Worm (Caenorhabditis elegans) whole organism, mixed stage, embryonic: ENCODE results near the gene F13E9.11.
A peak's percentile ranks its signal among the peaks of the same experiment; 100 is the strongest.

ENCODE experiments used
- M03D4.4 ChIP-seq: sonication (generic microtip); optimal IDR thresholded peaks from 2 replicates; lab custom pipeline; 2017; ENCODE audit warnings: mild to moderate bottlenecking, missing genetic modification characterization, missing compliant biosample characterization
- bed-3 ChIP-seq: fragments of 200-800 bp; sonication (Bioruptor generic); optimal IDR thresholded peaks from 3 replicates; lab custom pipeline; 2018; ENCODE audit warnings: mild to moderate bottlenecking, missing genetic modification characterization, moderate library complexity, missing compliant biosample characterization
- blmp-1 ChIP-seq: fragments of 150-350 bp; optimal IDR thresholded peaks from 2 replicates; lab custom pipeline; 2014; ENCODE audit warnings: missing biosample characterization, missing genetic modification characterization
- ceh-39 ChIP-seq: fragments of 150-350 bp; optimal IDR thresholded peaks from 2 replicates; lab custom pipeline; 2014; ENCODE audit warnings: missing biosample characterization, missing genetic modification characterization
- ceh-43 ChIP-seq: fragments of 200-800 bp; sonication (Bioruptor generic); optimal IDR thresholded peaks from 2 replicates; lab custom pipeline; 2018; ENCODE audit warnings: mild to moderate bottlenecking, missing genetic modification characterization, moderate library complexity, missing compliant biosample characterization
- ceh-83 ChIP-seq: fragments of 200-800 bp; sonication (Bioruptor generic); optimal IDR thresholded peaks from 2 replicates; lab custom pipeline; 2018; ENCODE audit warnings: mild to moderate bottlenecking, missing genetic modification characterization, missing compliant biosample characterization
- ces-1 ChIP-seq: fragments of 150-350 bp; optimal IDR thresholded peaks from 2 replicates; lab custom pipeline; 2014; ENCODE audit warnings: missing biosample characterization, missing genetic modification reagents, missing genetic modification characterization
- cnd-1 ChIP-seq: fragments of 200-800 bp; sonication (Bioruptor generic); optimal IDR thresholded peaks from 2 replicates; lab custom pipeline; 2018; ENCODE audit warnings: mild to moderate bottlenecking, missing genetic modification characterization, missing compliant biosample characterization
- drap-1 ChIP-seq: fragments of 200-800 bp; sonication (Bioruptor generic); optimal IDR thresholded peaks from 3 replicates; lab custom pipeline; 2018; ENCODE audit warnings: mild to moderate bottlenecking, missing genetic modification characterization, missing compliant biosample characterization
- elt-1 ChIP-seq: sonication (generic microtip); optimal IDR thresholded peaks from 2 replicates; lab custom pipeline; 2017; ENCODE audit warnings: missing genetic modification characterization, mild to moderate bottlenecking, missing compliant biosample characterization, antibody characterized with exemption, moderate library complexity, borderline replicate concordance; ENCODE audit not compliant: insufficient read depth
- elt-3 ChIP-seq: fragments of 150-350 bp; optimal IDR thresholded peaks from 2 replicates; lab custom pipeline; 2014; ENCODE audit warnings: missing biosample characterization, missing genetic modification characterization
- flh-1 ChIP-seq: fragments of 200-800 bp; sonication (Bioruptor generic); optimal IDR thresholded peaks from 2 replicates; lab custom pipeline; 2018; ENCODE audit warnings: mild to moderate bottlenecking, missing genetic modification characterization, moderate library complexity, missing compliant biosample characterization
- ham-2 ChIP-seq: fragments of 200-800 bp; sonication (Bioruptor generic); optimal IDR thresholded peaks from 2 replicates; lab custom pipeline; 2018; ENCODE audit warnings: mild to moderate bottlenecking, missing genetic modification characterization, missing compliant biosample characterization
- hlh-1 ChIP-seq: fragments of 150-350 bp; optimal IDR thresholded peaks from 2 replicates; lab custom pipeline; 2014; ENCODE audit warnings: missing biosample characterization, missing genetic modification reagents, missing genetic modification characterization
- lin-13 ChIP-seq: fragments of 150-350 bp; optimal IDR thresholded peaks from 2 replicates; lab custom pipeline; 2014; ENCODE audit warnings: missing biosample characterization, missing genetic modification characterization
- lin-32 ChIP-seq: fragments of 200-800 bp; sonication (Bioruptor generic); optimal IDR thresholded peaks from 2 replicates; lab custom pipeline; 2018; ENCODE audit warnings: mild to moderate bottlenecking, missing genetic modification characterization, missing compliant biosample characterization
- lsy-2 ChIP-seq: fragments of 150-350 bp; optimal IDR thresholded peaks from 2 replicates; lab custom pipeline; 2014; ENCODE audit warnings: missing biosample characterization, missing genetic modification characterization
- mab-5 ChIP-seq: fragments of 150-350 bp; optimal IDR thresholded peaks from 2 replicates; lab custom pipeline; 2014; ENCODE audit warnings: missing biosample characterization, missing genetic modification characterization
- mep-1 ChIP-seq: fragments of 150-350 bp; optimal IDR thresholded peaks from 2 replicates; lab custom pipeline; 2017; ENCODE audit warnings: missing biosample characterization, missing genetic modification reagents, missing genetic modification characterization, inconsistent platforms
- mls-2 ChIP-seq: sonication (generic microtip); optimal IDR thresholded peaks from 2 replicates; lab custom pipeline; 2016; ENCODE audit warnings: mild to moderate bottlenecking, missing genetic modification characterization, moderate library complexity, missing compliant biosample characterization
- nhr-12 ChIP-seq: fragments of 150-350 bp; optimal IDR thresholded peaks from 2 replicates; lab custom pipeline; 2014; ENCODE audit warnings: missing biosample characterization, missing genetic modification characterization
- nhr-2 ChIP-seq: fragments of 150-350 bp; optimal IDR thresholded peaks from 2 replicates; lab custom pipeline; 2014; ENCODE audit warnings: missing biosample characterization, missing genetic modification characterization
- nhr-237 ChIP-seq: fragments of 150-350 bp; optimal IDR thresholded peaks from 2 replicates; lab custom pipeline; 2014; ENCODE audit warnings: missing biosample characterization, missing genetic modification characterization
- nhr-28 ChIP-seq: fragments of 150-350 bp; optimal IDR thresholded peaks from 2 replicates; lab custom pipeline; 2014; ENCODE audit warnings: missing biosample characterization, missing genetic modification characterization
- nhr-76 ChIP-seq: sonication (generic microtip); optimal IDR thresholded peaks from 2 replicates; lab custom pipeline; 2017; ENCODE audit warnings: missing biosample characterization, missing genetic modification characterization
- pha-4 ChIP-seq: fragments of 150-350 bp; optimal IDR thresholded peaks from 2 replicates; lab custom pipeline; 2018; ENCODE audit warnings: missing biosample characterization, missing genetic modification reagents, missing genetic modification characterization
- sem-2 ChIP-seq: fragments of 200-800 bp; sonication (Bioruptor generic); optimal IDR thresholded peaks from 2 replicates; lab custom pipeline; 2018; ENCODE audit warnings: mild to moderate bottlenecking, missing genetic modification characterization, missing compliant biosample characterization
- snpc-4 ChIP-seq: fragments of 150-350 bp; optimal IDR thresholded peaks from 2 replicates; lab custom pipeline; 2014; ENCODE audit warnings: missing biosample characterization, missing genetic modification characterization
- sptf-1 ChIP-seq: sonication (generic microtip); optimal IDR thresholded peaks from 2 replicates; lab custom pipeline; 2017; ENCODE audit warnings: mild to moderate bottlenecking, missing genetic modification characterization, moderate library complexity, missing compliant biosample characterization
- tbx-8 ChIP-seq: fragments of 200-800 bp; sonication (Bioruptor generic); optimal IDR thresholded peaks from 2 replicates; lab custom pipeline; 2018; ENCODE audit warnings: mild to moderate bottlenecking, missing genetic modification characterization, moderate library complexity, missing compliant biosample characterization
- unc-120 ChIP-seq: sonication (generic microtip); optimal IDR thresholded peaks from 2 replicates; lab custom pipeline; 2017; ENCODE audit warnings: missing genetic modification characterization, missing compliant biosample characterization; ENCODE audit not compliant: poor library complexity, severe bottlenecking
- unc-39 ChIP-seq: fragments of 150-350 bp; optimal IDR thresholded peaks from 2 replicates; lab custom pipeline; 2014; ENCODE audit warnings: missing biosample characterization, missing genetic modification characterization
- unc-62 ChIP-seq: fragments of 150-350 bp; optimal IDR thresholded peaks from 2 replicates; lab custom pipeline; 2014; ENCODE audit warnings: missing biosample characterization, missing genetic modification reagents, missing genetic modification characterization
- zip-8 ChIP-seq: fragments of 150-350 bp; optimal IDR thresholded peaks from 2 replicates; lab custom pipeline; 2014; ENCODE audit warnings: missing biosample characterization, missing genetic modification characterization
- ztf-11 ChIP-seq: fragments of 150-350 bp; optimal IDR thresholded peaks from 2 replicates; lab custom pipeline; 2014; ENCODE audit warnings: missing biosample characterization, missing genetic modification characterization

F13E9.11 gene

ce11 chrIV:10825383-10825782, 43.6 kb downstream of the F13E9.11 start:
- TF ChIP-seq bed-3 (GFP tag; lab: Kevin White, UChicago) = no peak
- TF ChIP-seq flh-1 = no peak
- TF ChIP-seq nhr-12 (tag; lab: Kevin White, UChicago) = no peak
- TF ChIP-seq nhr-2 = no peak
- TF ChIP-seq snpc-4 (tag; lab: Kevin White, UChicago) = no peak
- no peak for TF ChIP-seq ces-1
- TF ChIP-seq unc-62 (GFP tag; lab: Kevin White, UChicago) = no peak
- no peak for TF ChIP-seq elt-1 (tag; lab: Kevin White, UChicago)
- no peak for TF ChIP-seq nhr-237 (tag; lab: Kevin White, UChicago)
- TF ChIP-seq mab-5 = no peak
- no peak for TF ChIP-seq nhr-76 (tag; lab: Kevin White, UChicago)
- no peak for TF ChIP-seq tbx-8
- TF ChIP-seq mep-1 (tag; lab: Kevin White, UChicago) = no peak
- no peak for TF ChIP-seq mls-2 (tag; lab: Kevin White, UChicago)
- TF ChIP-seq unc-39 = no peak
- TF ChIP-seq drap-1 (GFP tag; lab: Kevin White, UChicago) = no peak
- TF ChIP-seq lin-32 (GFP tag; lab: Kevin White, UChicago) = no peak

ce11 chrIV:10821672-10822304, 47.1 kb downstream of the F13E9.11 start:
- TF ChIP-seq ces-1 = peak; percentile 76
- peak; percentile 72 for TF ChIP-seq M03D4.4 (tag; lab: Kevin White, UChicago)
- TF ChIP-seq nhr-2 = peak; percentile 63
- no peak for TF ChIP-seq mab-5
- peak; percentile 57 for TF ChIP-seq ceh-83 (GFP tag; lab: Kevin White, UChicago)
- peak; percentile 48 for TF ChIP-seq drap-1 (GFP tag; lab: Kevin White, UChicago)
- TF ChIP-seq nhr-237 (tag; lab: Kevin White, UChicago) = peak; percentile 80
- TF ChIP-seq lin-32 (GFP tag; lab: Kevin White, UChicago) = no peak
- peak; percentile 61 for TF ChIP-seq mls-2 (tag; lab: Kevin White, UChicago)
- peak; percentile 92 for TF ChIP-seq ham-2 (GFP tag; lab: Kevin White, UChicago)
- TF ChIP-seq elt-1 (tag; lab: Kevin White, UChicago) = peak; percentile 61
- peak; percentile 84 for TF ChIP-seq ztf-11 (tag; lab: Kevin White, UChicago)
- TF ChIP-seq nhr-28 (tag; lab: Kevin White, UChicago) = no peak
- TF ChIP-seq hlh-1 (tag; lab: Kevin White, UChicago) = peak; percentile 63
- peak; percentile 71 for TF ChIP-seq lsy-2 (tag; lab: Kevin White, UChicago)
- TF ChIP-seq mep-1 (tag; lab: Kevin White, UChicago) = peak; percentile 81
- TF ChIP-seq pha-4 (tag; lab: Kevin White, UChicago) = peak; percentile 90
- TF ChIP-seq bed-3 (GFP tag; lab: Kevin White, UChicago) = no peak
- TF ChIP-seq tbx-8 = peak; percentile 3
- peak; percentile 42 for TF ChIP-seq cnd-1 (tag; lab: Kevin White, UChicago)
- no peak for TF ChIP-seq sem-2
- no peak for TF ChIP-seq lin-13
- TF ChIP-seq flh-1 = no peak
- peak; percentile 90 for TF ChIP-seq unc-120 (tag; lab: Kevin White, UChicago)
- peak; percentile 73 for TF ChIP-seq unc-39
- no peak for TF ChIP-seq snpc-4 (tag; lab: Kevin White, UChicago)
- no peak for TF ChIP-seq ceh-39
- TF ChIP-seq sptf-1 (tag; lab: Kevin White, UChicago) = peak; percentile 77
- no peak for TF ChIP-seq zip-8 (tag; lab: Kevin White, UChicago)
- no peak for TF ChIP-seq nhr-12 (tag; lab: Kevin White, UChicago)
- peak; percentile 7 for TF ChIP-seq elt-3 (tag; lab: Kevin White, UChicago)
- TF ChIP-seq nhr-76 (tag; lab: Kevin White, UChicago) = no peak
- TF ChIP-seq unc-62 (GFP tag; lab: Kevin White, UChicago) = peak; percentile 88
- no peak for TF ChIP-seq ceh-43 (GFP tag; lab: Kevin White, UChicago)
- peak; percentile 77 for TF ChIP-seq blmp-1 (tag; lab: Kevin White, UChicago)
